Worm (Caenorhabditis elegans): ENCODE measurements around the gene ZK1010.8.
A peak's percentile ranks its signal among the peaks of the same experiment; 100 is the strongest.

ZK1010.8 gene

ce11 chrIII:12987418-12987817, 13.1 kb downstream of the ZK1010.8 start, which contains the start of gene ZK1010.5:
TSS of gene ZK1010.5 (minus strand) at chrIII:12987518.
- TF ChIP-seq skn-1 (tag; optimal IDR thresholded peaks at IDR 0.05) (no peak), aha-1 (tag) (no peak), hlh-30 (tag; optimal IDR thresholded peaks at IDR 0.05; ENCODE audit: insufficient read depth) (no peak), unc-62 (GFP tag; optimal IDR thresholded peaks at IDR 0.05 in 1 of 2) (no peak), unc-62 (tag; optimal IDR thresholded peaks at IDR 0.05) (no peak), daf-19 (GFP tag; conservative IDR thresholded peaks at IDR 0.05) (no peak), lin-29 (GFP tag; IDR thresholded peaks at IDR 0.05) (no peak), lin-1 (GFP tag; IDR thresholded peaks at IDR 0.05) (no peak), zip-11 (GFP tag; IDR thresholded peaks at IDR 0.05) (no peak), ces-1 (GFP tag; optimal IDR thresholded peaks at IDR 0.05) (no peak), mes-2 (tag; optimal IDR thresholded peaks at IDR 0.05; ENCODE audit: poor library complexity, severe bottlenecking) (no peak), set-16 (GFP tag; IDR thresholded peaks at IDR 0.05) (no peak)

ce11 chrIII:12980770-12981169, 19.7 kb downstream of the ZK1010.8 start, which contains the start of gene ZK1010.4:
TSS of gene ZK1010.4 (plus strand) at chrIII:12981070.
- TF ChIP-seq vab-7 (GFP tag; IDR thresholded peaks at IDR 0.05) (no peak), lin-15B (tag; optimal IDR thresholded peaks at IDR 0.05) (no peak), mxl-2 (GFP tag; conservative IDR thresholded peaks at IDR 0.05) (no peak), dpl-1 (GFP tag; optimal IDR thresholded peaks at IDR 0.05) (no peak), egl-27 (tag; optimal IDR thresholded peaks at IDR 0.05) (no peak), F49E8.2 (tag; optimal IDR thresholded peaks at IDR 0.05; ENCODE audit: borderline replicate concordance) (no peak), pqm-1 (tag; optimal IDR thresholded peaks at IDR 0.05) (no peak), saeg-2 (GFP tag; IDR thresholded peaks at IDR 0.05) (no peak), Y105C5A.15 (GFP tag; IDR thresholded peaks at IDR 0.05) (no peak), madf-9 (GFP tag; conservative IDR thresholded peaks at IDR 0.05) (no peak), R02D3.7 (tag; optimal IDR thresholded peaks at IDR 0.05) (no peak), mdl-1 (tag; optimal IDR thresholded peaks at IDR 0.05) (no peak), daf-16 (GFP tag; optimal IDR thresholded peaks at IDR 0.05) (no peak), daf-16 (tag; optimal IDR thresholded peaks at IDR 0.05) (no peak), lin-29 (GFP tag; IDR thresholded peaks at IDR 0.05) (no peak)

ce11 chrIII:12978473-12979174, 21.8 kb downstream of the ZK1010.8 start, which contains the start of the genes ubq-2 and frg-1:
TSS of gene ubq-2 (minus strand) at chrIII:12978523.
TSS of gene frg-1 (plus strand) at chrIII:12979162.
- peak; percentile 79 for TF ChIP-seq ztf-7 (tag; optimal IDR thresholded peaks at IDR 0.05)
- TF ChIP-seq lin-38 (GFP tag; IDR thresholded peaks at IDR 0.05): peak; percentile 88
- TF ChIP-seq zfp-2 (tag; optimal IDR thresholded peaks at IDR 0.05): peak; percentile 43
- peak in 1 of 2 experiments; percentile 32 for TF ChIP-seq mdl-1 (tag; optimal IDR thresholded peaks at IDR 0.05)
- 0 out of 2 replicates have a peak, but pooled peaks have one; percentile 8 for TF ChIP-seq set-16 (GFP tag; IDR thresholded peaks at IDR 0.05)
- 0 out of 2 replicates have a peak, but pooled peaks have one; percentile 21 for TF ChIP-seq zfp-3 (GFP tag; conservative IDR thresholded peaks at IDR 0.05)
- peak; percentile 57 for TF ChIP-seq nhr-28 (tag; optimal IDR thresholded peaks at IDR 0.05)
- peak; percentile 77 for TF ChIP-seq nhr-102 (tag; optimal IDR thresholded peaks at IDR 0.05)
- TF ChIP-seq zip-11 (GFP tag; IDR thresholded peaks at IDR 0.05): no peak
- peak; percentile 67 for TF ChIP-seq dmd-6 (GFP tag; IDR thresholded peaks at IDR 0.05)
- peak; percentile 79 for TF ChIP-seq rbr-2 (tag; optimal IDR thresholded peaks at IDR 0.05)
- TF ChIP-seq snpc-1.2 (GFP tag; IDR thresholded peaks at IDR 0.05): 0 out of 2 replicates have a peak, but pooled peaks have one; percentile 42
- peak; percentile 83 for TF ChIP-seq dpl-1 (GFP tag; optimal IDR thresholded peaks at IDR 0.05)
- no peak for TF ChIP-seq daf-8 (GFP tag; IDR thresholded peaks at IDR 0.05)
- TF ChIP-seq hmg-1.1 (GFP tag; IDR thresholded peaks at IDR 0.05): peak; percentile 83
- TF ChIP-seq cey-2 (tag; optimal IDR thresholded peaks at IDR 0.05; ENCODE audit: borderline replicate concordance, insufficient read depth): no peak
- peak; percentile 79 for TF ChIP-seq lin-13 (GFP tag; optimal IDR thresholded peaks at IDR 0.05)
- no peak for TF ChIP-seq nhr-237 (tag; optimal IDR thresholded peaks at IDR 0.05)
- TF ChIP-seq nhr-41 (GFP tag; IDR thresholded peaks at IDR 0.05): no peak
- TF ChIP-seq madf-5 (GFP tag; IDR thresholded peaks at IDR 0.05): no peak
- no peak for TF ChIP-seq lin-29 (GFP tag; IDR thresholded peaks at IDR 0.05)
- no peak for TF ChIP-seq F26F4.8 (GFP tag; conservative IDR thresholded peaks at IDR 0.05)
- 0 out of 2 replicates have a peak, but pooled peaks have one; percentile 38 for TF ChIP-seq nhr-42 (GFP tag; IDR thresholded peaks at IDR 0.05)
- peak; percentile 74 for TF ChIP-seq ctbp-1 (GFP tag; IDR thresholded peaks at IDR 0.05)
- peak in 1 of 2 experiments; percentile 64 for TF ChIP-seq hif-1 (tag; optimal IDR thresholded peaks at IDR 0.05)
- peak; percentile 77 for TF ChIP-seq hlh-11 (tag; optimal IDR thresholded peaks at IDR 0.05)
